Worm (Caenorhabditis elegans): ENCODE results near the gene F40G12.7.
"Not testable (repeated sequence)": the region's sequence is repeated elsewhere in the genome, so short reads cannot be mapped to it uniquely, and the experiment has no call there.

Gene F40G12.7

ce11 chrV:14306771-14307170 is 32.4 kb downstream of the F40G12.7 start, which contains the start of gene spig-4:
Gene spig-4, minus strand, starts transcription at chrV:14306871.
- not testable (repeated sequence) for TF ChIP-seq efl-3 (GFP tag; optimal IDR thresholded peaks at IDR 0.05); Y116A8C.19 (tag; optimal IDR thresholded peaks at IDR 0.05; ENCODE audit: borderline replicate concordance); jun-1 (tag; optimal IDR thresholded peaks at IDR 0.05)

ce11 chrV:14308164-14308563 is 33.8 kb downstream of the F40G12.7 start, which contains the start of gene spig-5:
Gene spig-5, plus strand, starts transcription at chrV:14308464.
- TF ChIP-seq aly-2 (tag; optimal IDR thresholded peaks at IDR 0.05); egl-13 (tag; optimal IDR thresholded peaks at IDR 0.05); pag-3 (tag; optimal IDR thresholded peaks at IDR 0.05; ENCODE audit: borderline replicate concordance, insufficient read depth): not testable (repeated sequence)

ce11 chrV:14309632-14310031 is 35.3 kb downstream of the F40G12.7 start, which contains the start of gene F14D7.14:
Gene F14D7.14, plus strand, starts transcription at chrV:14309932.
- not testable (repeated sequence) for TF ChIP-seq mab-9 (GFP tag; IDR thresholded peaks at IDR 0.05); nhr-77 (tag; optimal IDR thresholded peaks at IDR 0.05); tlp-1 (tag; optimal IDR thresholded peaks at IDR 0.05)

ce11 chrV:14311115-14311514 is 36.7 kb downstream of the F40G12.7 start, which contains the start of gene ddn-3:
Gene ddn-3, minus strand, starts transcription at chrV:14311215.
- TF ChIP-seq lin-14 (GFP tag; optimal IDR thresholded peaks at IDR 0.05) (no peak), nhr-71 (tag; optimal IDR thresholded peaks at IDR 0.05) (no peak)

ce11 chrV:14312695-14313094 is 38.3 kb downstream of the F40G12.7 start, which contains the start of gene F14D7.8:
Gene F14D7.8, minus strand, starts transcription at chrV:14312795.
- TF ChIP-seq C04F5.9 (tag; optimal IDR thresholded peaks at IDR 0.05), result no peak
- TF ChIP-seq sox-4 (tag; optimal IDR thresholded peaks at IDR 0.05), result no peak
- no peak for TF ChIP-seq nhr-76 (tag; optimal IDR thresholded peaks at IDR 0.05)
- TF ChIP-seq ces-1 (GFP tag; optimal IDR thresholded peaks at IDR 0.05), result no peak
- no peak for TF ChIP-seq nhr-12 (tag; optimal IDR thresholded peaks at IDR 0.05)
- no peak for TF ChIP-seq hlh-4 (tag; optimal IDR thresholded peaks at IDR 0.05)
- no peak for TF ChIP-seq alr-1 (tag; optimal IDR thresholded peaks at IDR 0.05; ENCODE audit: borderline replicate concordance)
- no peak for TF ChIP-seq mef-2 (tag; optimal IDR thresholded peaks at IDR 0.05)
- no peak for TF ChIP-seq irx-1 (tag; optimal IDR thresholded peaks at IDR 0.05)
- no peak for TF ChIP-seq snu-23 (GFP tag; optimal IDR thresholded peaks at IDR 0.05)
- TF ChIP-seq egl-27 (tag; optimal IDR thresholded peaks at IDR 0.05), result no peak
- TF ChIP-seq egl-13 (tag; optimal IDR thresholded peaks at IDR 0.05), result no peak
- TF ChIP-seq unc-30 (tag; optimal IDR thresholded peaks at IDR 0.05), result no peak
- TF ChIP-seq blmp-1 (tag; optimal IDR thresholded peaks at IDR 0.05), result no peak
- TF ChIP-seq elt-3 (tag; optimal IDR thresholded peaks at IDR 0.05), result no peak
- TF ChIP-seq nhr-28 (tag; optimal IDR thresholded peaks at IDR 0.05), result no peak
- no peak for TF ChIP-seq C34B4.2 (tag; optimal IDR thresholded peaks at IDR 0.05)
- no peak for TF ChIP-seq lin-14 (GFP tag; optimal IDR thresholded peaks at IDR 0.05)
- no peak for TF ChIP-seq unc-130 (tag; optimal IDR thresholded peaks at IDR 0.05)

- TF ChIP-seq unc-30 (tag; optimal IDR thresholded peaks at IDR 0.05) (no peak), nhr-85 (tag) (peak; percentile 16)
Observed at ce11 chrV:14314236-14314635, 39.9 kb downstream of the F40G12.7 start, which contains the start of gene F47B8.1. Gene F47B8.1, minus strand, starts transcription at chrV:14314336.

- TF ChIP-seq rnt-1 (tag; optimal IDR thresholded peaks at IDR 0.05) (no peak), alr-1 (tag; optimal IDR thresholded peaks at IDR 0.05; ENCODE audit: borderline replicate concordance) (no peak), snu-23 (GFP tag; optimal IDR thresholded peaks at IDR 0.05) (no peak), pqm-1 (tag; optimal IDR thresholded peaks at IDR 0.05) (no peak), nhr-237 (tag; optimal IDR thresholded peaks at IDR 0.05) (no peak), nhr-84 (tag; optimal IDR thresholded peaks at IDR 0.05) (no peak), skn-1 (tag; optimal IDR thresholded peaks at IDR 0.05) (no peak), mep-1 (tag; optimal IDR thresholded peaks at IDR 0.05) (no peak), hlh-4 (tag; optimal IDR thresholded peaks at IDR 0.05) (no peak)
Observed at ce11 chrV:14316525-14316924, 42.2 kb downstream of the F40G12.7 start, which contains the start of gene F47B8.2. Gene F47B8.2, minus strand, starts transcription at chrV:14316625.

Data from whole organism, L1 larva.